Worm (Caenorhabditis elegans) whole organism, late embryonic: ENCODE measurements around the gene egl-9.

ENCODE experiments used
- ama-1 ChIP-seq: fragments of 150-350 bp; optimal IDR thresholded peaks from 2 replicates; lab custom pipeline; 2014
- dve-1 ChIP-seq: sonication (generic microtip); optimal IDR thresholded peaks from 2 replicates; lab custom pipeline; 2017; ENCODE audit warnings: antibody characterized with exemption, mild to moderate bottlenecking, missing genetic modification characterization, missing compliant biosample characterization
- elt-2 ChIP-seq: sonication (generic microtip); optimal IDR thresholded peaks from 2 replicates; lab custom pipeline; 2016; ENCODE audit warnings: missing genetic modification reagents, missing genetic modification characterization, missing compliant biosample characterization
- gmeb-2 ChIP-seq: sonication (generic microtip); optimal IDR thresholded peaks from 2 replicates; lab custom pipeline; 2016; ENCODE audit warnings: missing genetic modification characterization, inconsistent platforms, missing compliant biosample characterization
- pha-2 ChIP-seq: sonication (generic microtip); optimal IDR thresholded peaks from 2 replicates; lab custom pipeline; 2017; ENCODE audit warnings: mild to moderate bottlenecking, missing genetic modification characterization, missing compliant biosample characterization
- unc-42 ChIP-seq: sonication (generic microtip); optimal IDR thresholded peaks from 2 replicates; lab custom pipeline; 2016; ENCODE audit warnings: missing genotype, missing genetic modification characterization, missing compliant biosample characterization

ce11 chrV:10503893-10504292 is 35.6 kb downstream of the egl-9 start, which contains the start of gene C35A5.10:
- no peak for TF ChIP-seq unc-42 (tag; lab: Kevin White, UChicago)
- TF ChIP-seq ama-1 (lab: Kevin White, UChicago): no peak
- no peak for TF ChIP-seq dve-1 (tag; lab: Kevin White, UChicago)
- TF ChIP-seq pha-2 (tag; lab: Kevin White, UChicago): no peak
- no peak for TF ChIP-seq gmeb-2 (tag; lab: Kevin White, UChicago)
- no peak for TF ChIP-seq elt-2
